Worm (Caenorhabditis elegans): ENCODE measurements around the gene sodh-2.
A peak's percentile ranks its signal among the peaks of the same experiment; 100 is the strongest.

Gene sodh-2

DNA sequence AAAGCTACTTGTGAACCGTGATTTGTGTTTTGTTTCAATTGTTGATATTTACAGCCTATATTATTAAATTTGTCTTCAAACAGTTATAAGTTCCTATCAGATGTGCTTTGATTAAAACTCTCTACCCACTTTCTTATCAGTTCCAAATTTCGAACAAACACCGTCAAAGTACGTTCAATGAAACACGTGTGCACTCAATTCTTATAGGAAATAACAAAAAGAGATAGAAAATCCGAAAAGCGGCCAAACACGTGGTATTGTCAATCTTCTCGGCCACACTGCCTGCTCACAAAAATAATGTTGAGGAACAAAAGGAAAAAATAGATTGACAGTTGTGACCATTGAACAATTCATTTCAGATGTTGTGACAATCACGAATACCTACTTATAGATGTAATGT, 5.1 kb downstream of the sodh-2 start (continued):
- TF ChIP-seq ZK546.5 (tag; optimal IDR thresholded peaks at IDR 0.05) = no peak
- no peak for TF ChIP-seq daf-8 (GFP tag; IDR thresholded peaks at IDR 0.05)
- TF ChIP-seq sdz-12 (GFP tag; optimal IDR thresholded peaks at IDR 0.05) = no peak
- no peak for TF ChIP-seq ceh-62 (tag; optimal IDR thresholded peaks at IDR 0.05)
- TF ChIP-seq lsy-2 (tag; optimal IDR thresholded peaks at IDR 0.05) = peak; percentile 44 to 66
- no peak for TF ChIP-seq lin-13 (GFP tag; optimal IDR thresholded peaks at IDR 0.05)
- TF ChIP-seq php-3 (GFP tag; IDR thresholded peaks at IDR 0.05) = no peak
- TF ChIP-seq hif-1 (tag; optimal IDR thresholded peaks at IDR 0.05) = peak in 1 of 2 experiments; percentile 40
- no peak for TF ChIP-seq nhr-25 (tag; optimal IDR thresholded peaks at IDR 0.05; ENCODE audit: borderline replicate concordance, insufficient read depth)
- no peak for TF ChIP-seq ctbp-1 (GFP tag; IDR thresholded peaks at IDR 0.05)
- TF ChIP-seq ceh-44 (GFP tag; IDR thresholded peaks at IDR 0.05) = no peak
- no peak for TF ChIP-seq ztf-7 (tag; optimal IDR thresholded peaks at IDR 0.05)
- TF ChIP-seq daf-16 (GFP tag; optimal IDR thresholded peaks at IDR 0.05) = peak in 1 of 2 experiments; percentile 78
- peak; percentile 97 for TF ChIP-seq daf-16 (tag; optimal IDR thresholded peaks at IDR 0.05)
- no peak for TF ChIP-seq attf-4 (tag; optimal IDR thresholded peaks at IDR 0.05)
- no peak for TF ChIP-seq zfp-2 (tag; optimal IDR thresholded peaks at IDR 0.05)
- no peak for TF ChIP-seq lin-38 (GFP tag; IDR thresholded peaks at IDR 0.05)
- TF ChIP-seq jun-1 (tag; optimal IDR thresholded peaks at IDR 0.05) = no peak
- peak in 1 of 2 experiments; percentile 94 for TF ChIP-seq unc-62 (GFP tag; optimal IDR thresholded peaks at IDR 0.05 in 1 of 2)
- TF ChIP-seq unc-62 (tag; optimal IDR thresholded peaks at IDR 0.05) = no peak
- TF ChIP-seq nhr-6 (tag; optimal IDR thresholded peaks at IDR 0.05) = no peak
- TF ChIP-seq ZK337.2 (GFP tag; IDR thresholded peaks at IDR 0.05) = no peak

DNA sequence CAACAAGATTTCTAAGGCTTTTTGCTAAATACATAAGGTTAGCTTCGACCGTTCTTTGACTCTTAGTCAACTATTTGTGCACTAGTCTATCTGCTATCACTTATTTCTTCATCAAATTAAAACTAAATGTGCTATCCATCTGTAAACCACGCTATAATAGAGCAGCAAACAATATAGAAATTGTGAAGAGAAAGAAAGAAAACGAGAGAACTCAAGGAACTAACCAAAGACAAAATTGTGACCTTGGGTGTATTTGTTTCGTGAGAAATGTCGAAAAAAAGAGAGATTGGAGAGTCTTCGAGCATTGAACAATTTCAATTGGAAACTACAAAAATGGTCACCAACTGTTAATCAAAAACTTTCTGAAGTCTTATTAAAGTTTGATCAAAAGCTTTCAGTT, 6.0 kb downstream of the sodh-2 start:
- TF ChIP-seq nhr-28 (tag; optimal IDR thresholded peaks at IDR 0.05) (peak; percentile 84), hlh-30 (tag; optimal IDR thresholded peaks at IDR 0.05; ENCODE audit: insufficient read depth) (peak; percentile 18), nhr-77 (tag; optimal IDR thresholded peaks at IDR 0.05) (peak; percentile 80), mdl-1 (tag; optimal IDR thresholded peaks at IDR 0.05) (peak in 1 of 2 experiments; percentile 56), dve-1 (tag; optimal IDR thresholded peaks at IDR 0.05; ENCODE audit: insufficient read depth) (peak; percentile 77), pqm-1 (tag; optimal IDR thresholded peaks at IDR 0.05) (peak; percentile 29), nhr-48 (tag; optimal IDR thresholded peaks at IDR 0.05) (no peak), nhr-10 (tag; optimal IDR thresholded peaks at IDR 0.05) (no peak), dpl-1 (GFP tag; optimal IDR thresholded peaks at IDR 0.05) (no peak), daf-16 (GFP tag; optimal IDR thresholded peaks at IDR 0.05) (no peak), daf-16 (tag; optimal IDR thresholded peaks at IDR 0.05) (peak; percentile 82), dmd-6 (GFP tag; IDR thresholded peaks at IDR 0.05) (peak; percentile 83), ceh-62 (tag; optimal IDR thresholded peaks at IDR 0.05) (no peak), mep-1 (tag; optimal IDR thresholded peaks at IDR 0.05) (peak; percentile 28)

ce11 chrV:11883215-11883614, 7.8 kb downstream of the sodh-2 start:
- TF ChIP-seq zip-2 (tag; optimal IDR thresholded peaks at IDR 0.05) (no peak), aly-2 (tag; optimal IDR thresholded peaks at IDR 0.05) (no peak), ama-1 (optimal IDR thresholded peaks at IDR 0.05) (no peak), pha-4 (GFP tag; IDR thresholded peaks at IDR 0.05) (no peak), pha-4 (tag; optimal IDR thresholded peaks at IDR 0.05) (no peak), mdl-1 (tag; optimal IDR thresholded peaks at IDR 0.05) (peak in 1 of 2 experiments; percentile 7), mxl-2 (GFP tag; conservative IDR thresholded peaks at IDR 0.05) (no peak), saeg-2 (GFP tag; IDR thresholded peaks at IDR 0.05) (no peak), nhr-76 (tag; optimal IDR thresholded peaks at IDR 0.05) (no peak), nhr-28 (tag; optimal IDR thresholded peaks at IDR 0.05) (peak; percentile 33), snpc-4 (tag; optimal IDR thresholded peaks at IDR 0.05) (no peak), unc-39 (tag; optimal IDR thresholded peaks at IDR 0.05) (no peak), daf-12 (tag; optimal IDR thresholded peaks at IDR 0.05) (no peak), daf-19 (GFP tag; conservative IDR thresholded peaks at IDR 0.05) (no peak), unc-62 (GFP tag; optimal IDR thresholded peaks at IDR 0.05 in 1 of 2) (peak in 1 of 2 experiments; percentile 92), unc-62 (tag; optimal IDR thresholded peaks at IDR 0.05) (no peak), ceh-20 (GFP tag; IDR thresholded peaks at IDR 0.05) (no peak), ZK337.2 (GFP tag; IDR thresholded peaks at IDR 0.05) (no peak), pqm-1 (tag; optimal IDR thresholded peaks at IDR 0.05) (no peak), cey-2 (tag; optimal IDR thresholded peaks at IDR 0.05; ENCODE audit: borderline replicate concordance, insufficient read depth) (no peak)

Data from whole organism, L4 larva.